Fruit fly (Drosophila melanogaster): ENCODE data around the gene CG9917.

Gene CG9917

DNA sequence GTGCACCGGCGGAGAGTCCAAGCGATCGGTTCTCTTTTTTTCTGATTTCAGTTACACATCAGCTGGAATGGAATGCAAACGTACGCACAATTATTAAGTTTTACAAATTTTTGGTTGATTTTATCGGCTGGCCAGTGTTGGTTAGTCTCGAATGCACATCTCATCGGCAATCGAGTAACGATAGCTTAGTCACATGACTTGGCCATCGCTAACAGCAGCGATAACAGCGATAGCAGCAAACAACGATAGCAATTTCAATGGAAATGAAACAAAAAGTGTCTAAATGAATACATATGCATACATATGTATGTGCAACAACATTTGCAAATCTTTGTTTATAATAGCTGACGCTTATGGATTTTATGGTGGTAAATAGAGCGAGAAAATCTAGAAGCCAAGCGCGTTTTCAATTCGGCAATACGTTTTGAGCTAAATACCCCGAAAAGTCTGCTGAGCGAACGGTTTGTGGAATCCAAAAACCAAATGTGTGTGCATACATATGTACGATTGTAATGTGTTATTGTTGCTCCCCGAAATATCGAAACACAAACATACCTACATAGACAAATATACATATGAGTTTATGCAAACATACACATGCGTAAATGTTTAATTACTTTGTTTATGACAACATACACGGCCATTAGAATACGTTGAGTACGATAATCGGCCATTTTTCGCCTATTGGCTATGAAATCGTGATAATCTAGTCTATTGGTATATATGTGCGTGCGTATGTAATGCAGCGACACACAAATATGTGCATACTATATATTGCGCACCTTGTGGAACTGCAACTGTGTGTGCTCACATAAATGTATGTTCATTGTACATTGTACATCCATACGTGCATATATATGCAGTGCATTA is 26.4 kb downstream of the CG9917 start, which contains the start of gene CG3632 (continued):
- peak; percentile 73 for TF ChIP-seq CG2120 (GFP tag; optimal IDR thresholded peaks at IDR 0.05)
- TF ChIP-seq CG13296 (GFP tag; optimal IDR thresholded peaks at IDR 0.05) = peak; percentile 7
- peak; percentile 45 for TF ChIP-seq Hsf (GFP tag; optimal IDR thresholded peaks at IDR 0.05)
- peak; percentile 10 for TF ChIP-seq CG1792 (GFP tag; optimal IDR thresholded peaks at IDR 0.05)
- peak; percentile 49; the same call in 1 of the 2 replicates for TF ChIP-seq CG7372 (GFP tag; IDR thresholded peaks at IDR 0.05)
- peak; percentile 31 for TF ChIP-seq ems (GFP tag; optimal IDR thresholded peaks at IDR 0.05)
- TF ChIP-seq row (GFP tag; IDR thresholded peaks at IDR 0.05) = peak; percentile 46
- TF ChIP-seq CG34422 (GFP tag; IDR thresholded peaks at IDR 0.05) = 0 out of 3 replicates have a peak, but pooled peaks have one; percentile 10
- peak; percentile 54 for TF ChIP-seq Sin3A (optimal IDR thresholded peaks at IDR 0.05)
- TF ChIP-seq vnd (GFP tag; IDR thresholded peaks at IDR 0.05; ENCODE audit: partially characterized antibody) = peak; percentile 71
- no peak for TF ChIP-seq CrebB (tag; optimal IDR thresholded peaks at IDR 0.05)
- peak; percentile 61 for TF ChIP-seq her (GFP tag; optimal IDR thresholded peaks at IDR 0.05)
- no peak for TF ChIP-seq CG10462 (GFP tag; optimal IDR thresholded peaks at IDR 0.05)
- TF ChIP-seq Hmx (GFP tag; optimal IDR thresholded peaks at IDR 0.05) = no peak
- TF ChIP-seq tgo (GFP tag; IDR thresholded peaks at IDR 0.05) = no peak
- TF ChIP-seq Doc3 (GFP tag; IDR thresholded peaks at IDR 0.05; ENCODE audit: partially characterized antibody) = peak; percentile 66
- peak; percentile 3 for TF ChIP-seq tx (GFP tag; optimal IDR thresholded peaks at IDR 0.05)
- peak; percentile 55 for TF ChIP-seq repo (GFP tag; optimal IDR thresholded peaks at IDR 0.05)
- TF ChIP-seq CG2129 (GFP tag; IDR thresholded peaks at IDR 0.05; ENCODE audit: partially characterized antibody) = peak; percentile 41; the same call in 1 of the 2 replicates
- peak; percentile 20 for TF ChIP-seq pum (GFP tag; optimal IDR thresholded peaks at IDR 0.05)
- no peak for TF ChIP-seq gt (GFP tag; IDR thresholded peaks at IDR 0.05)
- peak; percentile 89 for TF ChIP-seq Opbp (GFP tag; IDR thresholded peaks at IDR 0.05; ENCODE audit: partially characterized antibody)
- no peak for TF ChIP-seq CG32772 (GFP tag; IDR thresholded peaks at IDR 0.05)
- no peak for TF ChIP-seq Chrac-16 (GFP tag; optimal IDR thresholded peaks at IDR 0.05)
- peak; percentile 53; the same call in 1 of the 2 replicates for TF ChIP-seq ranshi (GFP tag; IDR thresholded peaks at IDR 0.05)
- TF ChIP-seq Ssrp (tag; optimal IDR thresholded peaks at IDR 0.05) = no peak
- peak; percentile 56; the same call in 2 of the 3 replicates for TF ChIP-seq ken (GFP tag; IDR thresholded peaks at IDR 0.05)
- peak in 1 of 2 experiments; percentile 60 for TF ChIP-seq crp (GFP tag; optimal IDR thresholded peaks at IDR 0.05)
- no peak for TF ChIP-seq dati (GFP tag; IDR thresholded peaks at IDR 0.05)
- no peak for TF ChIP-seq emc (GFP tag; optimal IDR thresholded peaks at IDR 0.05)
- no peak for TF ChIP-seq CG10274 (GFP tag; optimal IDR thresholded peaks at IDR 0.05)
- no peak for TF ChIP-seq ash1 (GFP tag; optimal IDR thresholded peaks at IDR 0.05)
- TF ChIP-seq schlank (tag; optimal IDR thresholded peaks at IDR 0.05) = no peak
- TF ChIP-seq CG9797 (GFP tag; optimal IDR thresholded peaks at IDR 0.05) = peak; percentile 30
- no peak for TF ChIP-seq CG10979 (tag; optimal IDR thresholded peaks at IDR 0.05)
- no peak for TF ChIP-seq Hey (tag; optimal IDR thresholded peaks at IDR 0.05)
- TF ChIP-seq CG11560 (tag; IDR thresholded peaks at IDR 0.05) = peak; percentile 65; the same call in 2 of the 3 replicates
- peak; percentile 90 for TF ChIP-seq sens (GFP tag)
- TF ChIP-seq HLH54F (GFP tag; optimal IDR thresholded peaks at IDR 0.05) = peak; percentile 66
- TF ChIP-seq sqz (GFP tag; optimal IDR thresholded peaks at IDR 0.05) = no peak
- no peak for TF ChIP-seq cas (GFP tag; IDR thresholded peaks at IDR 0.05)
- no peak for TF ChIP-seq CG11504 (tag; optimal IDR thresholded peaks at IDR 0.05)
- 0 out of 2 replicates have a peak, but pooled peaks have one; percentile 10 for TF ChIP-seq al (GFP tag; IDR thresholded peaks at IDR 0.05)
- peak; percentile 27 for TF ChIP-seq CG15479 (GFP tag; optimal IDR thresholded peaks at IDR 0.05)
- TF ChIP-seq ato (GFP tag; IDR thresholded peaks at IDR 0.05; ENCODE audit: partially characterized antibody) = peak; percentile 87
- peak; percentile 92 for TF ChIP-seq Bgb (GFP tag; IDR thresholded peaks at IDR 0.05; ENCODE audit: partially characterized antibody)
- no peak for TF ChIP-seq Fer2 (tag; optimal IDR thresholded peaks at IDR 0.05)
- peak; percentile 74; the same call in 1 of the 2 replicates for TF ChIP-seq CG42726 (GFP tag; IDR thresholded peaks at IDR 0.05; ENCODE audit: partially characterized antibody)
- peak; percentile 85 for TF ChIP-seq CG2116 (GFP tag; optimal IDR thresholded peaks at IDR 0.05)
